Worm (Caenorhabditis elegans): ENCODE data around the gene F49C12.12.

Gene F49C12.12

ce11 chrIV:9327706-9328105 is 6.8 kb upstream of the F49C12.12 start, which contains the start of gene clec-183:
Gene clec-183 (plus strand): TSS chrIV:9328006.
- TF ChIP-seq ets-4 (tag; optimal IDR thresholded peaks at IDR 0.05) = no peak
- TF ChIP-seq che-1 (tag; optimal IDR thresholded peaks at IDR 0.05) = no peak
- no peak for TF ChIP-seq gmeb-2 (tag; optimal IDR thresholded peaks at IDR 0.05)
- TF ChIP-seq K09A11.1 (tag; optimal IDR thresholded peaks at IDR 0.05; ENCODE audit: insufficient read depth) = no peak
- no peak for TF ChIP-seq Y22D7AL.16 (tag; optimal IDR thresholded peaks at IDR 0.05)
- no peak for TF ChIP-seq rnt-1 (tag; optimal IDR thresholded peaks at IDR 0.05)
- no peak for TF ChIP-seq dve-1 (tag; optimal IDR thresholded peaks at IDR 0.05)
- TF ChIP-seq ceh-14 (tag; optimal IDR thresholded peaks at IDR 0.05) = no peak
- no peak for TF ChIP-seq sox-2 (GFP tag; IDR thresholded peaks at IDR 0.05)
- no peak for TF ChIP-seq ceh-30 (tag; optimal IDR thresholded peaks at IDR 0.05)
- no peak for TF ChIP-seq elt-4 (tag; optimal IDR thresholded peaks at IDR 0.05)
- no peak for TF ChIP-seq pqm-1 (tag; optimal IDR thresholded peaks at IDR 0.05)
- TF ChIP-seq hlh-13 (GFP tag; optimal IDR thresholded peaks at IDR 0.05) = no peak
- TF ChIP-seq tbx-7 (tag; optimal IDR thresholded peaks at IDR 0.05) = no peak
- TF ChIP-seq pat-9 (tag; optimal IDR thresholded peaks at IDR 0.05) = no peak
- no peak for TF ChIP-seq ceh-9 (tag; optimal IDR thresholded peaks at IDR 0.05)
- TF ChIP-seq ztf-16 (tag; optimal IDR thresholded peaks at IDR 0.05) = no peak
- TF ChIP-seq tbx-2 (tag; optimal IDR thresholded peaks at IDR 0.05) = no peak
- no peak for TF ChIP-seq fax-1 (tag; optimal IDR thresholded peaks at IDR 0.05)

ce11 chrIV:9323989-9324506 is 3.2 kb upstream of the F49C12.12 start, which contains the start of the genes nspg-11 and F49C12.15:
Gene nspg-11 (minus strand): TSS chrIV:9324089.
Gene F49C12.15 (plus strand): TSS chrIV:9324456.
- TF ChIP-seq nfya-1 (tag; optimal IDR thresholded peaks at IDR 0.05) = no peak

- no peak for TF ChIP-seq eyg-1 (tag; optimal IDR thresholded peaks at IDR 0.05)
- TF ChIP-seq tbx-2 (tag; optimal IDR thresholded peaks at IDR 0.05) = no peak
- no peak for TF ChIP-seq zip-5 (tag; optimal IDR thresholded peaks at IDR 0.05)
- TF ChIP-seq fax-1 (tag; optimal IDR thresholded peaks at IDR 0.05) = no peak
- no peak for TF ChIP-seq hlh-13 (GFP tag; optimal IDR thresholded peaks at IDR 0.05)
- no peak for TF ChIP-seq hlh-8 (tag; optimal IDR thresholded peaks at IDR 0.05)
- no peak for TF ChIP-seq unc-55 (GFP tag; optimal IDR thresholded peaks at IDR 0.05)
- TF ChIP-seq sdc-2 (tag; optimal IDR thresholded peaks at IDR 0.05) = no peak
- TF ChIP-seq elt-2 (tag; optimal IDR thresholded peaks at IDR 0.05) = no peak
- TF ChIP-seq syd-9 (tag; optimal IDR thresholded peaks at IDR 0.05) = no peak
- TF ChIP-seq ceh-14 (tag; optimal IDR thresholded peaks at IDR 0.05) = no peak
- no peak for TF ChIP-seq pqm-1 (tag; optimal IDR thresholded peaks at IDR 0.05)
- TF ChIP-seq ceh-31 (tag; optimal IDR thresholded peaks at IDR 0.05) = no peak
- no peak for TF ChIP-seq tbx-7 (tag; optimal IDR thresholded peaks at IDR 0.05)
- TF ChIP-seq T23F11.4 (GFP tag; optimal IDR thresholded peaks at IDR 0.05) = no peak
- TF ChIP-seq ets-4 (tag; optimal IDR thresholded peaks at IDR 0.05) = no peak
- no peak for TF ChIP-seq ref-2 (tag; optimal IDR thresholded peaks at IDR 0.05)
- TF ChIP-seq hlh-15 (tag; optimal IDR thresholded peaks at IDR 0.05) = no peak
- no peak for TF ChIP-seq gmeb-2 (tag; optimal IDR thresholded peaks at IDR 0.05)
- TF ChIP-seq ceh-6 (GFP tag; optimal IDR thresholded peaks at IDR 0.05) = no peak
These were observed 1.6 kb upstream of the F49C12.12 start for ce11 chrIV:9322489-9322888.

- TF ChIP-seq ceh-9 (tag; optimal IDR thresholded peaks at IDR 0.05) (no peak), eyg-1 (tag; optimal IDR thresholded peaks at IDR 0.05) (no peak), gmeb-2 (tag; optimal IDR thresholded peaks at IDR 0.05) (no peak)
These were observed 866 bp downstream of the F49C12.12 start for ce11 chrIV:9320023-9320422.

ce11 chrIV:9319080-9319479 is 1.8 kb downstream of the F49C12.12 start, which contains the start of the genes F49C12.11 and nemt-1:
Gene F49C12.11 (plus strand): TSS chrIV:9319380.
Gene nemt-1 (minus strand): TSS chrIV:9319439.
- TF ChIP-seq elt-4 (tag; optimal IDR thresholded peaks at IDR 0.05) (no peak), tbx-2 (tag; optimal IDR thresholded peaks at IDR 0.05) (no peak), lim-6 (tag; optimal IDR thresholded peaks at IDR 0.05) (no peak), gmeb-2 (tag; optimal IDR thresholded peaks at IDR 0.05) (no peak), ref-2 (tag; optimal IDR thresholded peaks at IDR 0.05) (no peak), nhr-232 (tag; optimal IDR thresholded peaks at IDR 0.05) (no peak), fkh-10 (GFP tag; optimal IDR thresholded peaks at IDR 0.05) (no peak), unc-3 (GFP tag; conservative IDR thresholded peaks at IDR 0.05) (no peak), unc-3 (tag; optimal IDR thresholded peaks at IDR 0.05) (no peak), ceh-34 (tag; optimal IDR thresholded peaks at IDR 0.05) (no peak), ceh-18 (tag; optimal IDR thresholded peaks at IDR 0.05) (no peak), tbx-7 (tag; optimal IDR thresholded peaks at IDR 0.05) (no peak), ceh-22 (tag; optimal IDR thresholded peaks at IDR 0.05) (no peak), fkh-6 (tag; optimal IDR thresholded peaks at IDR 0.05) (no peak)

All from whole organism, late embryonic.